Worm (Caenorhabditis elegans) whole organism, L2 larva: ENCODE data around the gene eif-2Bgamma.

ENCODE experiments used
- C34F6.9 ChIP-seq: fragments of 150-350 bp; optimal IDR thresholded peaks from 2 replicates; lab custom pipeline; 2014; ENCODE audit warnings: missing biosample characterization, missing genetic modification characterization
- F13H6.1 ChIP-seq: sonication (generic microtip); optimal IDR thresholded peaks from 2 replicates; lab custom pipeline; 2016; ENCODE audit warnings: missing genetic modification characterization, missing compliant biosample characterization
- R02D3.7 ChIP-seq: fragments of 150-350 bp; optimal IDR thresholded peaks from 2 replicates; lab custom pipeline; 2014; ENCODE audit warnings: missing biosample characterization, missing genetic modification characterization
- Y55F3AM.14 ChIP-seq: fragments of 200-800 bp; sonication (Bioruptor generic); optimal IDR thresholded peaks from 2 replicates; lab custom pipeline; 2018; ENCODE audit warnings: mild to moderate bottlenecking, missing genetic modification characterization, missing compliant biosample characterization
- ZK546.5 ChIP-seq: sonication (generic microtip); optimal IDR thresholded peaks from 2 replicates; lab custom pipeline; 2017; ENCODE audit warnings: missing biosample characterization, missing genetic modification characterization
- alr-1 ChIP-seq: fragments of 150-350 bp; optimal IDR thresholded peaks from 2 replicates; lab custom pipeline; 2014; ENCODE audit warnings: missing biosample characterization, missing genetic modification characterization
- aly-2 ChIP-seq: fragments of 150-350 bp; optimal IDR thresholded peaks from 2 replicates; lab custom pipeline; 2014; ENCODE audit warnings: missing biosample characterization, missing genetic modification characterization
- ama-1 ChIP-seq: fragments of 150-350 bp; optimal IDR thresholded peaks from 2 replicates; lab custom pipeline; 2018; ENCODE audit warnings: inconsistent platforms
- blmp-1 ChIP-seq: sonication (generic microtip); optimal IDR thresholded peaks from 2 replicates; lab custom pipeline; 2017; ENCODE audit warnings: missing genetic modification characterization, mild to moderate bottlenecking, missing compliant biosample characterization, antibody characterized with exemption, moderate library complexity; ENCODE audit not compliant: insufficient read depth
- ceh-16 ChIP-seq: fragments of 150-350 bp; optimal IDR thresholded peaks from 2 replicates; lab custom pipeline; 2014; ENCODE audit warnings: missing biosample characterization, missing genetic modification characterization
- ceh-82 ChIP-seq: fragments of 150-350 bp; optimal IDR thresholded peaks from 2 replicates; lab custom pipeline; 2014; ENCODE audit warnings: missing biosample characterization, missing genetic modification characterization
- crh-2 ChIP-seq: sonication (generic microtip); optimal IDR thresholded peaks from 2 replicates; lab custom pipeline; 2017; ENCODE audit warnings: missing biosample characterization, missing genetic modification characterization
- egl-27 ChIP-seq: sonication (generic microtip); optimal IDR thresholded peaks from 3 replicates; lab custom pipeline; 2017; ENCODE audit warnings: missing biosample characterization, missing genetic modification reagents, missing genetic modification characterization
- elt-3 ChIP-seq: sonication (generic microtip); optimal IDR thresholded peaks from 2 replicates; lab custom pipeline; 2017; ENCODE audit warnings: missing biosample characterization, missing genetic modification characterization
- gmeb-1 ChIP-seq: fragments of 150-350 bp; optimal IDR thresholded peaks from 2 replicates; lab custom pipeline; 2014; ENCODE audit warnings: missing biosample characterization, missing genetic modification characterization
- lin-13 ChIP-seq: fragments of 150-350 bp; optimal IDR thresholded peaks from 2 replicates; lab custom pipeline; 2014; ENCODE audit warnings: missing biosample characterization, missing genetic modification reagents, missing genetic modification characterization
- lin-39 ChIP-seq: fragments of 150-350 bp; optimal IDR thresholded peaks from 2 replicates; lab custom pipeline; 2014; ENCODE audit warnings: missing biosample characterization, missing genetic modification reagents, missing genetic modification characterization
- mbf-1 ChIP-seq: sonication (generic microtip); optimal IDR thresholded peaks from 2 replicates; lab custom pipeline; 2017; ENCODE audit warnings: missing biosample characterization, missing genetic modification characterization
- mdl-1 ChIP-seq, 2 experiments: fragments of 150-350 bp in 1 of 2; sonication (generic microtip) in 1 of 2; optimal IDR thresholded peaks; 2 replicates each; lab custom pipeline; 2017; ENCODE audit warnings: missing biosample characterization in 2 of 2, missing genetic modification characterization in 2 of 2
- nhr-10 ChIP-seq: sonication (generic microtip); optimal IDR thresholded peaks from 2 replicates; lab custom pipeline; 2017; ENCODE audit warnings: missing biosample characterization, missing genetic modification characterization
- nhr-11 ChIP-seq: fragments of 150-350 bp; optimal IDR thresholded peaks from 2 replicates; lab custom pipeline; 2014; ENCODE audit warnings: missing biosample characterization, missing genetic modification characterization
- nhr-12 ChIP-seq: fragments of 150-350 bp; optimal IDR thresholded peaks from 2 replicates; lab custom pipeline; 2014; ENCODE audit warnings: missing biosample characterization, missing genetic modification characterization
- nhr-129 ChIP-seq: fragments of 150-350 bp; optimal IDR thresholded peaks from 2 replicates; lab custom pipeline; 2014; ENCODE audit warnings: missing biosample characterization, missing genetic modification characterization
- nhr-23 ChIP-seq: fragments of 150-350 bp; optimal IDR thresholded peaks from 2 replicates; lab custom pipeline; 2014; ENCODE audit warnings: missing biosample characterization, missing genetic modification reagents, missing genetic modification characterization
- nhr-237 ChIP-seq: fragments of 150-350 bp; optimal IDR thresholded peaks from 2 replicates; lab custom pipeline; 2014; ENCODE audit warnings: missing biosample characterization, missing genetic modification characterization
- nhr-25 ChIP-seq: fragments of 150-350 bp; sonication (generic microtip); optimal IDR thresholded peaks from 3 replicates; lab custom pipeline; 2014; ENCODE audit warnings: missing biosample characterization, missing genetic modification characterization
- nhr-6 ChIP-seq: fragments of 150-350 bp; optimal IDR thresholded peaks from 2 replicates; lab custom pipeline; 2014; ENCODE audit warnings: missing biosample characterization, missing genetic modification characterization
- nhr-77 ChIP-seq: fragments of 150-350 bp; optimal IDR thresholded peaks from 2 replicates; lab custom pipeline; 2014; ENCODE audit warnings: missing biosample characterization, missing genetic modification characterization
- peb-1 ChIP-seq: fragments of 150-350 bp; optimal IDR thresholded peaks from 2 replicates; lab custom pipeline; 2014; ENCODE audit warnings: missing biosample characterization, missing genetic modification characterization
- sem-4 ChIP-seq: fragments of 150-350 bp; optimal IDR thresholded peaks from 2 replicates; lab custom pipeline; 2014; ENCODE audit warnings: missing biosample characterization, missing genetic modification reagents, missing genetic modification characterization
- skn-1 ChIP-seq: sonication (generic microtip); optimal IDR thresholded peaks from 2 replicates; lab custom pipeline; 2017; ENCODE audit warnings: missing biosample characterization, missing genetic modification characterization
- sma-3 ChIP-seq: sonication (generic microtip); optimal IDR thresholded peaks from 2 replicates; lab custom pipeline; 2016; ENCODE audit warnings: missing genetic modification reagents, missing genetic modification characterization, missing compliant biosample characterization
- sma-9 ChIP-seq, 2 experiments: fragments of 150-350 bp in 1 of 2; sonication (generic microtip) in 1 of 2; optimal IDR thresholded peaks; 2 replicates each; lab custom pipeline; 2014 to 2016; ENCODE audit warnings: missing genetic modification characterization in 2 of 2, mild to moderate bottlenecking in 1 of 2, missing biosample characterization in 1 of 2, missing compliant biosample characterization in 1 of 2, missing genetic modification reagents in 1 of 2, moderate library complexity in 1 of 2
- snpc-4 ChIP-seq: fragments of 150-350 bp; optimal IDR thresholded peaks from 2 replicates; lab custom pipeline; 2014; ENCODE audit warnings: missing biosample characterization, missing genetic modification characterization
- unc-39 ChIP-seq: fragments of 150-350 bp; optimal IDR thresholded peaks from 2 replicates; lab custom pipeline; 2014; ENCODE audit warnings: missing biosample characterization, missing genetic modification characterization
- unc-55 ChIP-seq: fragments of 150-350 bp; sonication (generic microtip); optimal IDR thresholded peaks from 3 replicates; lab custom pipeline; 2014; ENCODE audit warnings: missing biosample characterization, missing genetic modification reagents, missing genetic modification characterization
- unc-62 ChIP-seq: fragments of 150-350 bp; optimal IDR thresholded peaks from 2 replicates; lab custom pipeline; 2014; ENCODE audit warnings: missing biosample characterization, missing genetic modification reagents, missing genetic modification characterization
- zag-1 ChIP-seq: fragments of 150-350 bp; optimal IDR thresholded peaks from 2 replicates; lab custom pipeline; 2014; ENCODE audit warnings: missing biosample characterization, missing genetic modification characterization
- ztf-1 ChIP-seq: fragments of 200-800 bp; sonication (Bioruptor generic); conservative IDR thresholded peaks from 2 replicates; pipeline ENCODE4 v1.3.6; 2022; ENCODE audit warnings: missing genetic modification characterization, missing compliant biosample characterization
- ztf-11 ChIP-seq: sonication (generic microtip); optimal IDR thresholded peaks from 2 replicates; lab custom pipeline; 2017; ENCODE audit warnings: missing biosample characterization, missing genetic modification characterization
- ztf-4 ChIP-seq: fragments of 150-350 bp; optimal IDR thresholded peaks from 2 replicates; lab custom pipeline; 2014; ENCODE audit warnings: missing biosample characterization, missing genetic modification characterization

Gene eif-2Bgamma

DNA sequence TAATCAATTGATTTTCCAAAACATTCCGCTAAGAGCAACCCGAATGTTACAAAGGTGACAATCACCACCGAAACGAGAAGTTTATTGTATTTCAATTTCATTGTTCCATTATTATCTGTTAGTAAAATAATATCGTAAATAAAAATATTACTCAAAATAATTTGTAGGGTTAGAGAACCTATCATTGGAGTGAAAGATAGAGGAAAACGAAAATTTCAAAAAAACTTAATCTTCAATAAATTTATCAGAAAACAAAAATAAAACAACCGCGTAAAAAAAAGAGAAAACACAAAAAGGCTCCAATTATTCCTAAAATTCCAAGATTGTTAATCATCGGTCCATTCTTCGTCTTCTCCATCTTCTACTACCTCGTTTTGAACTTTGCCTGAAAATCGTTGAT, 1.9 kb downstream of the eif-2Bgamma start, which contains the start of gene tra-2:
tra-2 (minus strand) TSS at position 101 of the 400 bp plus-strand sequence.
- no peak for TF ChIP-seq aly-2 (tag; lab: Kevin White, UChicago)
- no peak for TF ChIP-seq mdl-1 (tag; optimal IDR thresholded peaks at IDR 0.05; lab: Kevin White, UChicago)
- TF ChIP-seq alr-1 (tag; lab: Kevin White, UChicago) = no peak
- no peak for TF ChIP-seq ceh-82

DNA sequence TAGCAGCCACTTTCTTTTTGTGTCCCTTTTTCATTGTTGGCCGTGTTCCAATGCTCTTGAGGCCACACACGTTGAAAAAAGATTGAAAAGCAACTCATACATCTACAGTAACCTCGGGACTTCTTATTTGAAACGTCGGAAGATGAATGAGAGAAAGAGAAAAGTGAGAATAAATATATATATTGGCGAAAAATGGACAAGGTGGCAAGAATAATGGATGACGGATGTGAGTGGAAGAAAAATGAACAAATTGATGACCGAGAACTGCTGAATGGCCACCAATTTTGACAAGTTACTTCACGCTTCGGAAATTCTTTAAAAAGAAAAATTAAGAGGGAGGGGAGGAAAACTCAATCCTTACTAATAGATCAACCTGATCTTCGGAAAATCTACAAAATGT, 9.3 kb downstream of the eif-2Bgamma start:
- TF ChIP-seq egl-27 (tag; lab: Kevin White, UChicago) (no peak), nhr-11 (tag; lab: Kevin White, UChicago) (no peak), blmp-1 (tag; lab: Kevin White, UChicago) (no peak)

DNA sequence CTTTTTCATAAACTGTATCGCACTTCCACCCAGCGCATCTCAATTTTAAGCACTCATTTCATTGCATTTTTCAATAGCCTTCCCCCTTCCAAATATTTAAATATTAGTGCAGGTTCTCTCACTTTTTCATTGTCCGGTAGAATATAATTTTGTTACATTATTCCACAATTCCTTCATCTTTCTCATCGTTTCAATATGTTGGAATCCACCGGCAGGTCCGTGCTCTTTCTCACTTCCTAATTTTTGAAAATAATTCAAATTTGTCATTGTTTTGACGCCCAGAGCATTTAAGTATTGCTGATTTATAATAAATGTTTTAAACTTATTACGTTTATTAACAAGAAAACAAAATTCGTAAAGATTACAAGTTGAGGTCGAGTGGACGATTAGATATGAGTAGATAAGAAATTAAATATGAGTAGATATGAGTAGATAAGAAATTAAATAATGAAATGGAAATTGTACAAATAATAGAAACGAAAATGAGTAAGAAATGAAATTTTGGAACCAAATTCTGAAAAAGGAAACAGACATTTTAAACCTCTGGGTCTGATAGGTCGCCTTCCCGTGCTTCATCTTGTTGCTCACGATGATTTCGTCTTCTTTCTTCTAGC, 12.3 kb downstream of the eif-2Bgamma start:
- TF ChIP-seq nhr-10 (no peak), crh-2 (tag; lab: Kevin White, UChicago) (no peak), aly-2 (tag; lab: Kevin White, UChicago) (no peak), ztf-4 (tag; lab: Kevin White, UChicago) (no peak), R02D3.7 (tag; lab: Kevin White, UChicago) (no peak), F13H6.1 (tag; lab: Kevin White, UChicago) (no peak), nhr-77 (tag; lab: Kevin White, UChicago) (no peak), ztf-11 (tag; lab: Kevin White, UChicago) (no peak), ZK546.5 (tag; lab: Kevin White, UChicago) (no peak), sma-3 (GFP tag; lab: Kevin White, UChicago) (no peak), nhr-129 (tag; lab: Kevin White, UChicago) (no peak), lin-13 (GFP tag; lab: Kevin White, UChicago) (no peak), skn-1 (tag; lab: Kevin White, UChicago) (no peak), sma-9 (GFP tag; optimal IDR thresholded peaks at IDR 0.05; lab: Kevin White, UChicago) (no peak), sma-9 (tag; optimal IDR thresholded peaks at IDR 0.05; lab: Kevin White, UChicago) (no peak), nhr-237 (tag; lab: Kevin White, UChicago) (no peak), peb-1 (no peak), mdl-1 (tag; optimal IDR thresholded peaks at IDR 0.05; lab: Kevin White, UChicago) (no peak), sem-4 (tag; lab: Kevin White, UChicago) (no peak), nhr-25 (tag; lab: Kevin White, UChicago) (no peak), blmp-1 (tag; lab: Kevin White, UChicago) (no peak)
- TF ChIP-seq, all 48 proteins: peak for 0

DNA sequence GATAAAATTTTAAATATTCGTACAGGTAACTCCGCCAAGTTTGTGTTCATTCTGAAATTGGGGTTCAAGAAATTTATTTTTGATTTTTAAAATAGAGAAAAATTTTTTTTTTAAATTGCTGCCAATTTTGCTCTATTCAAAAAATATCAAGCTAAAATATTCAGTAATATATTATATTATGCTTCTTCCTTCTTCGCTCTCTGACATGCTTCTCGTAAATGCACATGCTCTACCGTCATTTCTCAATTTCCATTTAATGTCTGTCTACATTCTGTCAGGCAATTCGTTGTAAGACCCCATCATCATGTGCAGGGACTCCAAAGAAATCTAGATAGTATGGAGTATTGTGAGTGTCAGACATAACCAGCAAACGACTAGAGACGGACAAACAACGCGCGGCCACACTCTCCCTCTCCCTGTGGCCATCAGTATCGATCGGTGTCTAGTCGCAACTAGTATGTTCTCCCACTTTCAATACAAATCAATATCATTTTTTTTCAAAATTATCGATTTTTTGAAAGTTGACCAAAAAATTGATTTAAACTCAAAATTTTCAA, 16.1 kb downstream of the eif-2Bgamma start, which contains the start of the genes malt-1 and ceh-38:
malt-1 (minus strand) TSS at position 51 of the 557 bp plus-strand sequence.
ceh-38 (plus strand) TSS at position 277 of the 557 bp plus-strand sequence.
- TF ChIP-seq sem-4 (tag; lab: Kevin White, UChicago) (peak; percentile 95), nhr-77 (tag; lab: Kevin White, UChicago) (peak; percentile 61), gmeb-1 (peak; percentile 90), ztf-4 (tag; lab: Kevin White, UChicago) (peak; percentile 95), nhr-25 (tag; lab: Kevin White, UChicago) (peak; percentile 92), alr-1 (tag; lab: Kevin White, UChicago) (peak; percentile 100), sma-3 (GFP tag; lab: Kevin White, UChicago) (peak; percentile 87), ceh-82 (peak; percentile 19), mdl-1 (tag; optimal IDR thresholded peaks at IDR 0.05; lab: Kevin White, UChicago) (peak; percentile 73 to 96), nhr-12 (no peak), ceh-16 (peak; percentile 55), nhr-10 (no peak), nhr-11 (tag; lab: Kevin White, UChicago) (peak; percentile 40), ZK546.5 (tag; lab: Kevin White, UChicago) (peak; percentile 58), blmp-1 (tag; lab: Kevin White, UChicago) (peak; percentile 62), C34F6.9 (peak; percentile 99), egl-27 (tag; lab: Kevin White, UChicago) (peak; percentile 95), ztf-1 (GFP tag; lab: Robert Waterston, UW) (no peak), unc-55 (GFP tag; lab: Kevin White, UChicago) (peak; percentile 99), F13H6.1 (tag; lab: Kevin White, UChicago) (peak; percentile 96), ztf-11 (tag; lab: Kevin White, UChicago) (no peak), nhr-237 (tag; lab: Kevin White, UChicago) (peak; percentile 58), unc-39 (tag; lab: Kevin White, UChicago) (no peak), snpc-4 (tag; lab: Kevin White, UChicago) (peak; percentile 91), lin-39 (tag; lab: Kevin White, UChicago) (peak; percentile 92), mbf-1 (tag; lab: Kevin White, UChicago) (no peak), unc-62 (GFP tag; lab: Kevin White, UChicago) (peak; percentile 87), zag-1 (peak; percentile 91), ama-1 (lab: Kevin White, UChicago) (peak; percentile 72), Y55F3AM.14 (GFP tag; lab: Kevin White, UChicago) (peak; percentile 71), nhr-6 (tag; lab: Kevin White, UChicago) (peak; percentile 94), aly-2 (tag; lab: Kevin White, UChicago) (no peak), elt-3 (tag; lab: Kevin White, UChicago) (no peak), sma-9 (GFP tag; optimal IDR thresholded peaks at IDR 0.05; lab: Kevin White, UChicago) (peak; percentile 94), sma-9 (tag; optimal IDR thresholded peaks at IDR 0.05; lab: Kevin White, UChicago) (no peak), nhr-23 (no peak), peb-1 (no peak), crh-2 (tag; lab: Kevin White, UChicago) (peak; percentile 97), nhr-129 (tag; lab: Kevin White, UChicago) (peak; percentile 99)
